Worm (Caenorhabditis elegans): ENCODE measurements around the gene hlh-3.

- no peak for TF ChIP-seq elt-2 (tag; optimal IDR thresholded peaks at IDR 0.05)
- no peak for TF ChIP-seq ceh-82 (tag; optimal IDR thresholded peaks at IDR 0.05)
- TF ChIP-seq tbx-2 (tag; optimal IDR thresholded peaks at IDR 0.05) = no peak
- TF ChIP-seq daf-12 (tag; optimal IDR thresholded peaks at IDR 0.05) = no peak
- TF ChIP-seq pqm-1 (tag; optimal IDR thresholded peaks at IDR 0.05) = no peak
- TF ChIP-seq ztf-11 (tag; optimal IDR thresholded peaks at IDR 0.05) = no peak
- no peak for TF ChIP-seq zag-1 (tag; optimal IDR thresholded peaks at IDR 0.05)
- TF ChIP-seq nhr-11 (tag; optimal IDR thresholded peaks at IDR 0.05) = no peak
- no peak for TF ChIP-seq fos-1 (tag; optimal IDR thresholded peaks at IDR 0.05)
- no peak for TF ChIP-seq aly-2 (tag; optimal IDR thresholded peaks at IDR 0.05)
- TF ChIP-seq jun-1 (tag; optimal IDR thresholded peaks at IDR 0.05) = no peak
- TF ChIP-seq nfya-1 (tag; optimal IDR thresholded peaks at IDR 0.05; ENCODE audit: insufficient read depth) = no peak
- no peak for TF ChIP-seq elt-3 (tag; optimal IDR thresholded peaks at IDR 0.05)
- no peak for TF ChIP-seq unc-62 (GFP tag; optimal IDR thresholded peaks at IDR 0.05)
Measured at ce11 chrII:9062261-9062948, 24.0 kb upstream of the hlh-3 start.
